Fruit fly (Drosophila melanogaster): ENCODE data around the gene CG10750.

Gene CG10750

dm6 chr2L:19328610-19329009, 28.6 kb downstream of the CG10750 start:
- TF ChIP-seq bab1 (GFP tag; optimal IDR thresholded peaks at IDR 0.05) (no peak), Hr96 (GFP tag; optimal IDR thresholded peaks at IDR 0.05) (no peak), CG12768 (GFP tag; optimal IDR thresholded peaks at IDR 0.05) (no peak), cic (GFP tag; optimal IDR thresholded peaks at IDR 0.05) (no peak), toe (GFP tag; optimal IDR thresholded peaks at IDR 0.05) (no peak), Mnt (GFP tag; optimal IDR thresholded peaks at IDR 0.05) (no peak), CG11617 (GFP tag; optimal IDR thresholded peaks at IDR 0.05) (no peak), CG1620 (GFP tag; optimal IDR thresholded peaks at IDR 0.05) (no peak), ovo (GFP tag; optimal IDR thresholded peaks at IDR 0.05) (no peak)

dm6 chr2L:19333972-19334371, 33.9 kb downstream of the CG10750 start:
- TF ChIP-seq cnc (optimal IDR thresholded peaks at IDR 0.05) (no peak), toe (GFP tag; optimal IDR thresholded peaks at IDR 0.05) (no peak), CG33017 (tag; optimal IDR thresholded peaks at IDR 0.05) (no peak), cic (GFP tag; optimal IDR thresholded peaks at IDR 0.05) (no peak), pad (GFP tag; optimal IDR thresholded peaks at IDR 0.05) (no peak), CG14711 (tag; optimal IDR thresholded peaks at IDR 0.05) (no peak), CG7101 (tag; optimal IDR thresholded peaks at IDR 0.05) (no peak), tj (GFP tag; optimal IDR thresholded peaks at IDR 0.05) (no peak), CG7045 (GFP tag; optimal IDR thresholded peaks at IDR 0.05) (no peak)

- TF ChIP-seq tj (GFP tag; optimal IDR thresholded peaks at IDR 0.05) (no peak), Crg-1 (GFP tag; optimal IDR thresholded peaks at IDR 0.05) (no peak), CG7045 (GFP tag; optimal IDR thresholded peaks at IDR 0.05) (no peak), CG1620 (GFP tag; optimal IDR thresholded peaks at IDR 0.05) (no peak), toe (GFP tag; optimal IDR thresholded peaks at IDR 0.05) (no peak), Mnt (GFP tag; optimal IDR thresholded peaks at IDR 0.05) (no peak)
Observed at dm6 chr2L:19335052-19335451, 35.0 kb downstream of the CG10750 start.

dm6 chr2L:19337971-19338732, 38.1 kb downstream of the CG10750 start:
- TF ChIP-seq cic (GFP tag; optimal IDR thresholded peaks at IDR 0.05) (no peak), CG11617 (GFP tag; optimal IDR thresholded peaks at IDR 0.05) (no peak), tj (GFP tag; optimal IDR thresholded peaks at IDR 0.05) (no peak), CG7045 (GFP tag; optimal IDR thresholded peaks at IDR 0.05) (no peak), kay (GFP tag; ENCODE audit: borderline replicate concordance) (no peak), Hr96 (GFP tag; optimal IDR thresholded peaks at IDR 0.05) (no peak), Mnt (GFP tag; optimal IDR thresholded peaks at IDR 0.05) (no peak), Crg-1 (GFP tag; optimal IDR thresholded peaks at IDR 0.05) (no peak), pad (GFP tag; optimal IDR thresholded peaks at IDR 0.05) (no peak), bab1 (GFP tag; optimal IDR thresholded peaks at IDR 0.05) (no peak), CG5204 (GFP tag; optimal IDR thresholded peaks at IDR 0.05) (no peak), toe (GFP tag; optimal IDR thresholded peaks at IDR 0.05) (no peak), CG33017 (tag; optimal IDR thresholded peaks at IDR 0.05) (no peak), cnc (optimal IDR thresholded peaks at IDR 0.05) (no peak), CG7101 (tag; optimal IDR thresholded peaks at IDR 0.05) (no peak), CG1620 (GFP tag; optimal IDR thresholded peaks at IDR 0.05) (no peak), Clk (GFP tag; optimal IDR thresholded peaks at IDR 0.05) (no peak), CG12768 (GFP tag; optimal IDR thresholded peaks at IDR 0.05) (no peak), ovo (GFP tag; optimal IDR thresholded peaks at IDR 0.05) (no peak), CG14711 (tag; optimal IDR thresholded peaks at IDR 0.05) (no peak)

dm6 chr2L:19339023-19339422, 39.0 kb downstream of the CG10750 start:
- TF ChIP-seq tj (GFP tag; optimal IDR thresholded peaks at IDR 0.05) = no peak
- no peak for TF ChIP-seq CG5204 (GFP tag; optimal IDR thresholded peaks at IDR 0.05)

dm6 chr2L:19341074-19341806, 41.2 kb downstream of the CG10750 start:
- TF ChIP-seq Crg-1 (GFP tag; optimal IDR thresholded peaks at IDR 0.05) (no peak), CG5204 (GFP tag; optimal IDR thresholded peaks at IDR 0.05) (no peak), Mnt (GFP tag; optimal IDR thresholded peaks at IDR 0.05) (no peak), CG7045 (GFP tag; optimal IDR thresholded peaks at IDR 0.05) (no peak), Clk (GFP tag; optimal IDR thresholded peaks at IDR 0.05) (no peak), CG14711 (tag; optimal IDR thresholded peaks at IDR 0.05) (no peak), tj (GFP tag; optimal IDR thresholded peaks at IDR 0.05) (no peak), Hr96 (GFP tag; optimal IDR thresholded peaks at IDR 0.05) (no peak), kay (GFP tag; ENCODE audit: borderline replicate concordance) (no peak), toe (GFP tag; optimal IDR thresholded peaks at IDR 0.05) (no peak), CG1620 (GFP tag; optimal IDR thresholded peaks at IDR 0.05) (no peak), cnc (optimal IDR thresholded peaks at IDR 0.05) (no peak), bab1 (GFP tag; optimal IDR thresholded peaks at IDR 0.05) (no peak), cic (GFP tag; optimal IDR thresholded peaks at IDR 0.05) (no peak), ovo (GFP tag; optimal IDR thresholded peaks at IDR 0.05) (no peak), CG33017 (tag; optimal IDR thresholded peaks at IDR 0.05) (no peak), CG12768 (GFP tag; optimal IDR thresholded peaks at IDR 0.05) (no peak), pad (GFP tag; optimal IDR thresholded peaks at IDR 0.05) (no peak), CG7101 (tag; optimal IDR thresholded peaks at IDR 0.05) (no peak)
